Fruit fly (Drosophila melanogaster) whole organism, embryonic: ENCODE data around the gene CG6659.

Source experiments
- ATbp ChIP-seq: fragments of 200-800 bp; sonication (Bioruptor generic); optimal IDR thresholded peaks from 2 replicates; lab custom pipeline; 2017; ENCODE audit warnings: missing biosample characterization, mild to moderate bottlenecking, missing genetic modification characterization, missing genetic modification reagents
- Ada2b ChIP-seq: fragments of 200-800 bp; sonication (Bioruptor generic); IDR thresholded peaks from 2 replicates; pipeline ENCODE4 v1.3.6; 2022; ENCODE audit warnings: missing biosample characterization, missing genetic modification characterization
- Aef1 ChIP-seq: fragments of 200-800 bp; sonication (Bioruptor generic); IDR thresholded peaks from 3 replicates; pipeline ENCODE4 v1.3.6; 2022; ENCODE audit warnings: missing biosample characterization, missing genetic modification characterization
- B-H2 ChIP-seq: fragments of 200-800 bp; sonication (Bioruptor generic); optimal IDR thresholded peaks from 2 replicates; lab custom pipeline; 2018; ENCODE audit warnings: missing biosample characterization, mild to moderate bottlenecking, missing genetic modification characterization
- Bteb2 ChIP-seq: fragments of 200-800 bp; sonication (Bioruptor generic); optimal IDR thresholded peaks from 2 replicates; lab custom pipeline; 2016; ENCODE audit warnings: missing biosample characterization, missing genetic modification characterization
- CG11085 ChIP-seq: fragments of 200-800 bp; sonication (Bioruptor generic); IDR thresholded peaks from 2 replicates; pipeline ENCODE4 v1.3.6; 2022; ENCODE audit warnings: missing biosample characterization, missing genetic modification characterization
- CG11723 ChIP-seq: fragments of 200-800 bp; sonication (Bioruptor generic); optimal IDR thresholded peaks from 2 replicates; lab custom pipeline; 2017; ENCODE audit warnings: missing biosample characterization, mild to moderate bottlenecking, missing genetic modification characterization
- CG12071 ChIP-seq: fragments of 200-800 bp; sonication (Bioruptor generic); optimal IDR thresholded peaks from 3 replicates; lab custom pipeline; 2018; ENCODE audit warnings: missing biosample characterization, mild to moderate bottlenecking, missing genetic modification characterization
- CG1233 ChIP-seq: fragments of 200-800 bp; sonication (Bioruptor generic); optimal IDR thresholded peaks from 4 replicates; lab custom pipeline; 2018; ENCODE audit warnings: missing biosample characterization, mild to moderate bottlenecking, missing genetic modification characterization
- CG14860 ChIP-seq: fragments of 200-800 bp; sonication (Bioruptor generic); IDR thresholded peaks from 3 replicates; pipeline ENCODE4 v1.3.6; 2022; ENCODE audit warnings: missing biosample characterization, missing genetic modification characterization; ENCODE audit not compliant: partially characterized antibody
- CG15601 ChIP-seq: fragments of 200-800 bp; sonication (Bioruptor generic); optimal IDR thresholded peaks from 3 replicates; lab custom pipeline; 2019; ENCODE audit warnings: missing biosample characterization, mild to moderate bottlenecking, missing genetic modification characterization, moderate library complexity
- CG17612 ChIP-seq: fragments of 200-800 bp; sonication (Bioruptor generic); IDR thresholded peaks from 2 replicates; pipeline ENCODE4 v1.3.6; 2022; ENCODE audit warnings: missing biosample characterization, missing genetic modification characterization
- CG18476 ChIP-seq: fragments of 200-800 bp; sonication (Bioruptor generic); optimal IDR thresholded peaks from 2 replicates; lab custom pipeline; 2016; ENCODE audit warnings: missing biosample characterization, mild to moderate bottlenecking, missing genetic modification characterization
- CG18599 ChIP-seq: fragments of 200-800 bp; sonication (Bioruptor generic); optimal IDR thresholded peaks from 3 replicates; lab custom pipeline; 2017; ENCODE audit warnings: missing biosample characterization, missing genetic modification characterization, mild to moderate bottlenecking, moderate library complexity, missing genetic modification reagents
- CG2678 ChIP-seq: fragments of 200-800 bp; sonication (Bioruptor generic); optimal IDR thresholded peaks from 3 replicates; lab custom pipeline; 2019; ENCODE audit warnings: missing biosample characterization, mild to moderate bottlenecking, missing genetic modification characterization, moderate library complexity
- CG2889 ChIP-seq: fragments of 200-800 bp; sonication (Bioruptor generic); IDR thresholded peaks from 3 replicates; pipeline ENCODE4 v1.3.6; 2022; ENCODE audit warnings: missing biosample characterization, missing genetic modification characterization
- CG3163 ChIP-seq: fragments of 200-800 bp; sonication (Bioruptor generic); optimal IDR thresholded peaks from 3 replicates; lab custom pipeline; 2016; ENCODE audit warnings: missing biosample characterization, missing genetic modification characterization
- CG3726 ChIP-seq: fragments of 200-800 bp; sonication (Bioruptor generic); IDR thresholded peaks from 3 replicates; pipeline ENCODE4, ENCODE4 v1.3.6; 2022; ENCODE audit warnings: missing biosample characterization, missing genetic modification characterization
- CG42726 ChIP-seq: fragments of 200-800 bp; sonication (Bioruptor generic); IDR thresholded peaks from 2 replicates; pipeline ENCODE4 v1.3.6; 2022; ENCODE audit warnings: missing biosample characterization, missing genetic modification characterization; ENCODE audit not compliant: partially characterized antibody
- CG4360 ChIP-seq: fragments of 200-800 bp; sonication (Bioruptor generic); IDR thresholded peaks from 2 replicates; pipeline ENCODE4 v1.3.6; 2022; ENCODE audit warnings: missing biosample characterization, missing genetic modification characterization
- CG6689 ChIP-seq: fragments of 200-800 bp; sonication (Bioruptor generic); IDR thresholded peaks from 2 replicates; pipeline ENCODE4 v1.3.6; 2022; ENCODE audit warnings: missing biosample characterization, missing genetic modification characterization
- CG6765 ChIP-seq: fragments of 200-800 bp; sonication (Bioruptor generic); optimal IDR thresholded peaks from 3 replicates; lab custom pipeline; 2017; ENCODE audit warnings: missing biosample characterization, mild to moderate bottlenecking, missing genetic modification characterization
- CG7271 ChIP-seq: fragments of 200-800 bp; sonication (Bioruptor generic); optimal IDR thresholded peaks from 2 replicates; lab custom pipeline; 2018; ENCODE audit warnings: missing biosample characterization, mild to moderate bottlenecking, missing genetic modification characterization, moderate library complexity
- CG8281 ChIP-seq: fragments of 200-800 bp; sonication (Bioruptor generic); optimal IDR thresholded peaks from 2 replicates; lab custom pipeline; 2018; ENCODE audit warnings: missing biosample characterization, mild to moderate bottlenecking, missing genetic modification characterization, moderate library complexity
- CG8944 ChIP-seq: fragments of 200-800 bp; sonication (Bioruptor generic); optimal IDR thresholded peaks from 3 replicates; lab custom pipeline; 2016; ENCODE audit warnings: missing biosample characterization, missing genetic modification characterization
- CG9609 ChIP-seq: fragments of 200-800 bp; sonication (Bioruptor generic); optimal IDR thresholded peaks from 3 replicates; lab custom pipeline; 2016; ENCODE audit warnings: missing biosample characterization, missing genetic modification characterization
- CG9797 ChIP-seq: fragments of 200-800 bp; sonication (Bioruptor generic); optimal IDR thresholded peaks from 3 replicates; lab custom pipeline; 2018; ENCODE audit warnings: missing biosample characterization, mild to moderate bottlenecking, missing genetic modification characterization
- CG9932 ChIP-seq: fragments of 200-800 bp; sonication (Bioruptor generic); IDR thresholded peaks from 2 replicates; pipeline ENCODE4 v1.3.6; 2022; ENCODE audit warnings: missing biosample characterization, missing genetic modification characterization
- CHES-1-like ChIP-seq: fragments of 200-800 bp; sonication (Bioruptor generic); optimal IDR thresholded peaks from 2 replicates; lab custom pipeline; 2016; ENCODE audit warnings: missing biosample characterization, missing genetic modification characterization
- Gsc ChIP-seq: fragments of 200-800 bp; sonication (Bioruptor generic); IDR thresholded peaks from 2 replicates; pipeline ENCODE4 v1.3.6; 2022; ENCODE audit warnings: missing biosample characterization, missing genetic modification characterization
- Hey ChIP-seq: fragments of 200-800 bp; sonication (Bioruptor generic); optimal IDR thresholded peaks from 3 replicates; lab custom pipeline; 2018; ENCODE audit warnings: missing biosample characterization, mild to moderate bottlenecking, missing genetic modification characterization
- Hmr ChIP-seq: fragments of 200-800 bp; sonication (Bioruptor generic); optimal IDR thresholded peaks from 3 replicates; lab custom pipeline; 2017; ENCODE audit warnings: mild to moderate bottlenecking, missing biosample characterization, missing genetic modification reagents, missing genetic modification characterization
- MBD-R2 ChIP-seq: fragments of 200-800 bp; sonication (Bioruptor generic); IDR thresholded peaks from 2 replicates; pipeline ENCODE4 v1.3.6; 2022; ENCODE audit warnings: missing biosample characterization, missing genetic modification characterization
- Taf1 ChIP-seq: fragments of 200-800 bp; sonication (Bioruptor generic); IDR thresholded peaks from 2 replicates; pipeline ENCODE4 v1.3.6; 2022; ENCODE audit warnings: missing biosample characterization, missing genetic modification characterization
- ci ChIP-seq: fragments of 200-800 bp; sonication (Bioruptor generic); IDR thresholded peaks from 3 replicates; pipeline ENCODE4 v1.3.6; 2022; ENCODE audit warnings: missing biosample characterization, missing genetic modification characterization
- esg ChIP-seq: fragments of 200-800 bp; sonication (Bioruptor generic); conservative IDR thresholded peaks from 2 replicates; pipeline ENCODE4 v1.3.6; 2022; ENCODE audit warnings: missing biosample characterization, missing genetic modification characterization
- fd96Cb ChIP-seq: fragments of 200-800 bp; sonication (Bioruptor generic); optimal IDR thresholded peaks from 2 replicates; lab custom pipeline; 2018; ENCODE audit warnings: missing biosample characterization, mild to moderate bottlenecking, missing genetic modification characterization, moderate library complexity
- h ChIP-seq: fragments of >200 bp; optimal IDR thresholded peaks from 2 replicates; lab custom pipeline; 2017
- jing ChIP-seq: fragments of 200-800 bp; sonication (Bioruptor generic); optimal IDR thresholded peaks from 2 replicates; lab custom pipeline; 2018; ENCODE audit warnings: missing biosample characterization, mild to moderate bottlenecking, missing genetic modification characterization
- nerfin-2 ChIP-seq: fragments of 200-800 bp; sonication (Bioruptor generic); IDR thresholded peaks from 2 replicates; pipeline ENCODE4 v1.3.6; 2022; ENCODE audit warnings: missing biosample characterization, missing genetic modification characterization; ENCODE audit not compliant: partially characterized antibody
- nmo ChIP-seq: fragments of 200-800 bp; sonication (Bioruptor generic); optimal IDR thresholded peaks from 2 replicates; lab custom pipeline; 2018; ENCODE audit warnings: missing biosample characterization, mild to moderate bottlenecking, missing genetic modification characterization, moderate library complexity
- peb ChIP-seq: fragments of 200-800 bp; sonication (Bioruptor generic); IDR thresholded peaks from 2 replicates; pipeline ENCODE4 v1.3.6; 2022; ENCODE audit warnings: missing biosample characterization, missing genetic modification characterization
- seq ChIP-seq: fragments of 200-800 bp; sonication (Bioruptor generic); IDR thresholded peaks from 2 replicates; pipeline ENCODE4 v1.3.6; 2022; ENCODE audit warnings: missing biosample characterization, missing genetic modification characterization
- so ChIP-seq: fragments of 200-800 bp; sonication (Bioruptor generic); IDR thresholded peaks from 3 replicates; pipeline ENCODE4 v1.3.6; 2022; ENCODE audit warnings: missing biosample characterization, missing genetic modification characterization
- stc ChIP-seq: fragments of 200-800 bp; sonication (Bioruptor generic); IDR thresholded peaks from 2 replicates; pipeline ENCODE4 v1.3.6; 2022; ENCODE audit warnings: missing biosample characterization, missing genetic modification characterization
- sug ChIP-seq: fragments of 200-800 bp; optimal IDR thresholded peaks from 2 replicates; lab custom pipeline; 2019; ENCODE audit warnings: missing biosample characterization, mild to moderate bottlenecking, missing genetic modification characterization, moderate library complexity
- toy ChIP-seq: fragments of 200-800 bp; sonication (Bioruptor generic); IDR thresholded peaks from 2 replicates; pipeline ENCODE4 v1.3.6; 2022; ENCODE audit warnings: missing biosample characterization, missing genetic modification characterization
- twi ChIP-seq: fragments of 200-800 bp; optimal IDR thresholded peaks from 2 replicates; lab custom pipeline; 2019; ENCODE audit warnings: missing biosample characterization, mild to moderate bottlenecking, missing genetic modification characterization, moderate library complexity
- vvl ChIP-seq: fragments of 200-800 bp; sonication (Bioruptor generic); IDR thresholded peaks from 2 replicates; pipeline ENCODE4 v1.3.6; 2022; ENCODE audit warnings: missing biosample characterization, missing genetic modification characterization
- zfh1 ChIP-seq: fragments of 200-800 bp; sonication (Bioruptor generic); IDR thresholded peaks from 3 replicates; pipeline ENCODE4 v1.3.6; 2022; ENCODE audit warnings: missing biosample characterization, missing genetic modification characterization

The CG6659 gene

dm6 chrX:18646855-18647699, 10.0 kb downstream of the CG6659 start, which contains the start of gene Rip11 (continued):
- peak; percentile 39 for TF ChIP-seq Hmr
- no peak; the same call in 1 of the 2 replicates for TF ChIP-seq Taf1 (GFP tag; lab: Robert Waterston, UW)
- TF ChIP-seq CG11085 (GFP tag; lab: Robert Waterston, UW), result no peak
- no peak for TF ChIP-seq fd96Cb (tag; lab: Kevin White, UChicago)
- no peak for TF ChIP-seq CG7271 (tag; lab: Kevin White, UChicago)
- no peak for TF ChIP-seq CG14860 (GFP tag; lab: Robert Waterston, UW)
- peak; percentile 13 for TF ChIP-seq CG2678 (tag; lab: Kevin White, UChicago)
- TF ChIP-seq peb (GFP tag; lab: Robert Waterston, UW), result no peak
- TF ChIP-seq h (lab: Kevin White, UChicago), result no peak
- no peak for TF ChIP-seq CG12071 (GFP tag; lab: Kevin White, UChicago)
- TF ChIP-seq CG9932 (GFP tag; lab: Robert Waterston, UW), result peak; percentile 67
- no peak for TF ChIP-seq nerfin-2 (GFP tag; lab: Robert Waterston, UW)
- peak; percentile 50 for TF ChIP-seq CHES-1-like (GFP tag; lab: Kevin White, UChicago)
- no peak for TF ChIP-seq Gsc (GFP tag; lab: Robert Waterston, UW)
- TF ChIP-seq CG2889 (GFP tag; lab: Robert Waterston, UW), result peak; percentile 9; the same call in 1 of the 3 replicates
- TF ChIP-seq CG11723 (GFP tag; lab: Kevin White, UChicago), result no peak
- TF ChIP-seq Bteb2 (GFP tag; lab: Kevin White, UChicago), result peak; percentile 12
- peak; percentile 41 for TF ChIP-seq CG9797 (GFP tag; lab: Kevin White, UChicago)
- TF ChIP-seq CG6689 (GFP tag; lab: Robert Waterston, UW), result peak; percentile 54
- no peak for TF ChIP-seq esg (GFP tag; lab: Robert Waterston, UW)
- peak; percentile 43; the same call in 1 of the 2 replicates for TF ChIP-seq stc (GFP tag; lab: Robert Waterston, UW)
- peak; percentile 39; the same call in 1 of the 2 replicates for TF ChIP-seq Ada2b (GFP tag; lab: Robert Waterston, UW)
- no peak for TF ChIP-seq B-H2 (GFP tag; lab: Kevin White, UChicago)
- TF ChIP-seq so (GFP tag; lab: Robert Waterston, UW), result no peak
- peak; percentile 5 for TF ChIP-seq CG1233 (GFP tag; lab: Kevin White, UChicago)
- TF ChIP-seq seq, result peak; percentile 28; the same call in 1 of the 2 replicates
- TF ChIP-seq twi (tag; lab: Kevin White, UChicago), result no peak
- TF ChIP-seq CG18599 (GFP tag; lab: Kevin White, UChicago), result no peak
- no peak for TF ChIP-seq CG3726
- peak; percentile 8 for TF ChIP-seq CG3163 (GFP tag; lab: Kevin White, UChicago)
- no peak for TF ChIP-seq CG9609 (GFP tag; lab: Kevin White, UChicago)
- peak; percentile 44 for TF ChIP-seq sug
- TF ChIP-seq CG6765 (GFP tag; lab: Kevin White, UChicago), result no peak
- TF ChIP-seq CG8281, result no peak
- peak; percentile 48 for TF ChIP-seq ci (GFP tag; lab: Robert Waterston, UW)
- peak; percentile 15 for TF ChIP-seq MBD-R2
- TF ChIP-seq jing (GFP tag; lab: Kevin White, UChicago), result no peak
- TF ChIP-seq CG17612 (GFP tag; lab: Robert Waterston, UW), result no peak
- TF ChIP-seq CG42726 (GFP tag; lab: Robert Waterston, UW), result peak; percentile 59
- no peak for TF ChIP-seq CG15601 (tag; lab: Kevin White, UChicago)
- peak; percentile 43; the same call in 1 of the 3 replicates for TF ChIP-seq zfh1 (GFP tag; lab: Robert Waterston, UW)
- TF ChIP-seq ATbp (GFP tag; lab: Kevin White, UChicago), result no peak
- peak; percentile 0 for TF ChIP-seq CG8944 (GFP tag; lab: Kevin White, UChicago)
- peak; percentile 85 for TF ChIP-seq CG4360
- no peak for TF ChIP-seq CG18476
- TF ChIP-seq toy, result no peak
- no peak for TF ChIP-seq nmo (GFP tag; lab: Kevin White, UChicago)
- peak; percentile 38 for TF ChIP-seq vvl (GFP tag; lab: Robert Waterston, UW)
- TF ChIP-seq Aef1 (GFP tag; lab: Robert Waterston, UW), result peak; percentile 16; the same call in 2 of the 3 replicates
- TF ChIP-seq Hey (tag; lab: Kevin White, UChicago), result no peak
